Fruit fly (Drosophila melanogaster): ENCODE measurements around the gene Rbp6.

- TF ChIP-seq CG33017 (tag; optimal IDR thresholded peaks at IDR 0.05) (no peak), bab1 (GFP tag; optimal IDR thresholded peaks at IDR 0.05) (no peak), CG7101 (tag; optimal IDR thresholded peaks at IDR 0.05) (no peak), Mnt (GFP tag; optimal IDR thresholded peaks at IDR 0.05) (no peak)
These were observed 31.5 kb upstream of the Rbp6 start for dm6 chr3L:17269463-17269862.
